Fruit fly (Drosophila melanogaster) whole organism: ENCODE data around the gene Nup37.

Source experiments
- CG8478 ChIP-seq: fragments of >200 bp; optimal IDR thresholded peaks from 2 replicates; lab custom pipeline; 2018; ENCODE audit warnings: inconsistent platforms
- Dll ChIP-seq: fragments of >200 bp; optimal IDR thresholded peaks from 2 replicates; lab custom pipeline; 2017
- EcR ChIP-seq, 2 experiments: fragments of >200 bp; optimal IDR thresholded peaks; 2 replicates each; lab custom pipeline; 2017; ENCODE audit warnings: missing biosample characterization in 2 of 2, missing genetic modification characterization in 2 of 2, missing genetic modification reagents in 2 of 2
- pan ChIP-seq: fragments of >200 bp; optimal IDR thresholded peaks from 2 replicates; lab custom pipeline; 2017
- psq ChIP-seq: fragments of >200 bp; optimal IDR thresholded peaks from 2 replicates; lab custom pipeline; 2017
- usp ChIP-seq: fragments of >200 bp; optimal IDR thresholded peaks from 2 replicates; lab custom pipeline; 2017; ENCODE audit warnings: missing biosample characterization, missing genetic modification characterization, mixed read lengths

DNA sequence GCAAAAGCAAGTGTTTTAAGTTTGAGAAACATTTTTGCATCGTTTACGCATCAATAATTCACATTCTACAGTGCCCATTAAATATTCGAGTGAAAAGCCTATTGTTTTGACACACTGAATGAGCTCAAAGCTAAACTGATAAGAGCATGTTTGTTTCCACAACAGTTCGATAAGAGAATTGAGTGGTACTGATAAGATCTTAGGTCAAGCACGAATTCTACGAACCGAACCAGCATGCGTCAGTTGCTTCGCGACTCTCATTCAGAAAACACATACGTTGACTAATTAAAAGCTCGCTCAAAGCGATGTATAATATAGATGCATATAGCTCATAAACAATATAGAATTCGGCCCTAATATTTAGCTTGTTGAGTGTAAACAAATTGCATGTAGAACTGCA lies 38.3 kb upstream of the Nup37 start:
- no peak for TF ChIP-seq psq (lab: Kevin White, UChicago)
- TF ChIP-seq EcR (GFP tag; optimal IDR thresholded peaks at IDR 0.05; lab: Kevin White, UChicago), result no peak
- no peak for TF ChIP-seq CG8478
- no peak for TF ChIP-seq pan (lab: Kevin White, UChicago)
- no peak for TF ChIP-seq Dll
- no peak for TF ChIP-seq usp (GFP tag; lab: Kevin White, UChicago)
